Fruit fly (Drosophila melanogaster): ENCODE measurements around the gene Cox11.

Gene Cox11

DNA sequence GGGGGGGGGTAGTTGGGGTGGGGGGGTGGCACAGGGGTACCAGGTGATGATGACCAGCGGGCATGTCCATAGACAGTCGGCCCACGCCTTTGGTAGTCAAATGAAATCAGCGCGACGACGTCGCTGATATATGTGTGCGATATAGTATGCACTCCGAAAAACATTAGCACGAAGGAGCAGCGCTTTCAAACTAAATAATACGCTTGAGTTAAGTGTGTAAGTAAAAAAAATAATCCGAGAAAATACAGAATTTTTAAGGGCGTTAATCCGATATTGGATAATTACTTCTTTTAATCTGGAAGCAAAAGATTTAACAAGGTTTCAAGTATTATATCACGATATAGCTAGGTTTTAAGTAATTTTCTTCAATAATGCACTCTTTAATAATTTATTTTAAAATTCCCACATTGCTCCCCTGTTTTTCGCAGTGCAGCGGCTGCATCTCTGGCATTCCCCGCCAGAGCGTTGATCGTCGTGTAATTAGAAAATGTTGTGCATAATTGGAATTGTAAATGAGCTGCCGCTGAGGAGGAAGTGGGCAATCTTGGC is 31.9 kb upstream of the Cox11 start (continued):
- TF ChIP-seq Gug (GFP tag; IDR thresholded peaks at IDR 0.05) (peak; percentile 37; the same call in 1 of the 2 replicates), Eip93F (GFP tag; optimal IDR thresholded peaks at IDR 0.05) (no peak), ss (GFP tag; optimal IDR thresholded peaks at IDR 0.05) (no peak), Hr39 (GFP tag; optimal IDR thresholded peaks at IDR 0.05) (peak; percentile 15), Met (GFP tag; optimal IDR thresholded peaks at IDR 0.05) (peak; percentile 20), CG8319 (GFP tag; optimal IDR thresholded peaks at IDR 0.05) (no peak), CG31627 (GFP tag; optimal IDR thresholded peaks at IDR 0.05) (peak; percentile 10), net (GFP tag; optimal IDR thresholded peaks at IDR 0.05) (peak; percentile 21), Ets21C (GFP tag; optimal IDR thresholded peaks at IDR 0.05) (no peak), Ets96B (tag; optimal IDR thresholded peaks at IDR 0.05) (peak; percentile 5), CG9139 (GFP tag; optimal IDR thresholded peaks at IDR 0.05) (no peak), topi (GFP tag; optimal IDR thresholded peaks at IDR 0.05) (peak; percentile 24), CG10631 (GFP tag; optimal IDR thresholded peaks at IDR 0.05) (peak; percentile 47), CG6808 (GFP tag; optimal IDR thresholded peaks at IDR 0.05) (peak; percentile 22), CG8119 (GFP tag; IDR thresholded peaks at IDR 0.05) (peak; percentile 65; the same call in 2 of the 3 replicates), Smox (GFP tag; optimal IDR thresholded peaks at IDR 0.05) (no peak), cyc (GFP tag; optimal IDR thresholded peaks at IDR 0.05) (no peak)

DNA sequence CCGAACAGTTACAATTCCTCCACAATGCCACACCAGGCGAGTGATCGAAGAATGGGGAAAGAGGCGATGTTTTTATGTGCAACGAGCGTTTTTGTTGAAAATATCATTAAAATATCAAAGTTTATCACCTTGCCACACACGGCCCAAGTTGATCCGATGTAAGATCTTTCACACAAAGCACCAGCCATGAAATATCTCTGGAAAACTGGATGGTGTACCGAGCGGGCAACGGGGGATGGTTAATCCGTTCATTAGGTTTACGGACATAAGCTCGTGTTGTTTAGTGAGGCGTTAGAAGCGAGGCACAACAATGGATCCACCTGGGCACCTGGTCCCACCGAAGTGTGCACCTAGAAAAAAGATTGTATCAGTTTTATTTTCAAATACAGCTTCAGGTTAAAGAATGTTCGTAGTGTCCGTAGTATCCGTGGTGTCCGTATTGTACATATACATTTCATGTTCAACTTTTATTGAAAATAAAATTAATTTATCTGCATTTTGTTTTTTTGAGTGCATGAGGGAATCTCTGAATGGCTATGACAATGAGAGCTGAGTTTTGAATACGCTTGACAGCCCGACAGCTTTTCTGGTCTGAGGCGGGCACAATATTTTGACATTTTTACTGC is 30.2 kb upstream of the Cox11 start:
- peak; percentile 15 for TF ChIP-seq svp (GFP tag)
- TF ChIP-seq Smox (GFP tag; optimal IDR thresholded peaks at IDR 0.05): no peak
- no peak for TF ChIP-seq CG10669 (GFP tag; optimal IDR thresholded peaks at IDR 0.05)
- TF ChIP-seq Met (GFP tag; optimal IDR thresholded peaks at IDR 0.05): peak; percentile 7
- TF ChIP-seq achi (GFP tag; optimal IDR thresholded peaks at IDR 0.05): peak; percentile 17
- TF ChIP-seq CG6163 (GFP tag; IDR thresholded peaks at IDR 0.05): peak; percentile 36; the same call in 1 of the 3 replicates

DNA sequence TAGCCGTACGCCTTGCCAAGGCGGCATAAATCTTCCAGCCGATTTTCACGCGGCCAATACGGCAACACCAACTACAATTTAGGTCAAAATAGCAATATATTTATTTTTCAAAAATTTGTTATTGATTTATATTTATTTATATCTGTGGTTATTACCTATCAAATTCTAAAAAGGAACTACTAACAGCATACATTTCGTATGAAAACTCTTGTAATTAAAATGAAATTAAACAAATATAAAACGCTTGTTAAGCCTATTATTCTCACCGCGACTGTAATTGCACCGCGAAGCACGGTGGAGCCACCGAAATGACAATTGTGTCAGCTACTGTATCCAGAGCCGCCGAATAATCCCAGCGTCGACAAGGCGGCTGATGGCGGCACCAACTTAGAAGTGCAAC is 27.3 kb upstream of the Cox11 start:
- TF ChIP-seq CG8119 (GFP tag; IDR thresholded peaks at IDR 0.05) (peak; percentile 36; the same call in 1 of the 3 replicates), CG6854 (GFP tag; optimal IDR thresholded peaks at IDR 0.05) (no peak), dac (GFP tag; optimal IDR thresholded peaks at IDR 0.05) (no peak), CG32006 (GFP tag; optimal IDR thresholded peaks at IDR 0.05) (peak; percentile 23), Eip93F (GFP tag; optimal IDR thresholded peaks at IDR 0.05) (no peak), achi (GFP tag; optimal IDR thresholded peaks at IDR 0.05) (no peak), CG6792 (GFP tag; optimal IDR thresholded peaks at IDR 0.05) (no peak), Gug (GFP tag; IDR thresholded peaks at IDR 0.05) (no peak), spab (GFP tag; optimal IDR thresholded peaks at IDR 0.05) (no peak), CG4318 (GFP tag; optimal IDR thresholded peaks at IDR 0.05) (no peak), Eip78C (GFP tag) (peak; percentile 69), CG8632 (GFP tag; optimal IDR thresholded peaks at IDR 0.05) (no peak), CG6808 (GFP tag; optimal IDR thresholded peaks at IDR 0.05) (no peak), lz (GFP tag; optimal IDR thresholded peaks at IDR 0.05) (no peak), eg (GFP tag; IDR thresholded peaks at IDR 0.05) (0 out of 3 replicates have a peak, but pooled peaks have one; percentile 20), Met (GFP tag; optimal IDR thresholded peaks at IDR 0.05) (no peak), salr (GFP tag; optimal IDR thresholded peaks at IDR 0.05) (no peak), Sox15 (GFP tag; optimal IDR thresholded peaks at IDR 0.05) (no peak), topi (GFP tag; optimal IDR thresholded peaks at IDR 0.05) (no peak), Smox (GFP tag; optimal IDR thresholded peaks at IDR 0.05) (no peak), Ets96B (tag; optimal IDR thresholded peaks at IDR 0.05) (peak; percentile 24), CG15336 (GFP tag; IDR thresholded peaks at IDR 0.05) (0 out of 2 replicates have a peak, but pooled peaks have one; percentile 35), fd59A (GFP tag; optimal IDR thresholded peaks at IDR 0.05) (no peak)

DNA sequence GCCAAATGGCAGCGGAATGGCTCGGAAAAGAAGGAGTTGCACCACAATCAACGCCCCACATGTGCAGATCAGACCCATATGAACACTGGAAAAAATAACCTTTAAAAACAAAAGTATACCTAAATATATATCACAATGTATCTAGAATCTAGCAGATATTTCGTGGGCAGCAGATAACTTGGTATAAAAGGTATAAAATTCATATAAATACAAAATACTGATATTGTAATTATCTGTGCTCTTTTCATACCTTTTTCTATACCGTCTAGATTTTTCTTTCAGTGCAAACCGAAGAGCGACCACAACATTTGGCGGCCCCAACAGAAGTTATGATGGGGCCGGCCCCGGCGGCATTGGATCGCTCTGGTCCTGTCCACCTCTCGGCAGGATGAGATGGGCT is 25.4 kb upstream of the Cox11 start:
- peak; percentile 42 for TF ChIP-seq OdsH (GFP tag; optimal IDR thresholded peaks at IDR 0.05)
- TF ChIP-seq CG31627 (GFP tag; optimal IDR thresholded peaks at IDR 0.05): peak; percentile 54
- peak in 1 of 2 experiments; percentile 33 for TF ChIP-seq salr (GFP tag; optimal IDR thresholded peaks at IDR 0.05)
- no peak for TF ChIP-seq dac (GFP tag; optimal IDR thresholded peaks at IDR 0.05)
- TF ChIP-seq eg (GFP tag; IDR thresholded peaks at IDR 0.05): no peak
- peak; percentile 67 for TF ChIP-seq topi (GFP tag; optimal IDR thresholded peaks at IDR 0.05)
- TF ChIP-seq CG7368 (GFP tag; optimal IDR thresholded peaks at IDR 0.05): peak; percentile 10
- peak; percentile 63 for TF ChIP-seq dsx (GFP tag; optimal IDR thresholded peaks at IDR 0.05; ENCODE audit: poor library complexity, severe bottlenecking)
- TF ChIP-seq CG8632 (GFP tag; optimal IDR thresholded peaks at IDR 0.05): peak; percentile 56
- TF ChIP-seq CG6792 (GFP tag; optimal IDR thresholded peaks at IDR 0.05): peak; percentile 57
- peak; percentile 84 for TF ChIP-seq esn (GFP tag; optimal IDR thresholded peaks at IDR 0.05)
- TF ChIP-seq CG8119 (GFP tag; IDR thresholded peaks at IDR 0.05): 0 out of 3 replicates have a peak, but pooled peaks have one; percentile 28
- TF ChIP-seq lz (GFP tag; optimal IDR thresholded peaks at IDR 0.05): peak; percentile 76
- peak; percentile 61 for TF ChIP-seq cyc (GFP tag; optimal IDR thresholded peaks at IDR 0.05)
- TF ChIP-seq CG11902 (GFP tag; optimal IDR thresholded peaks at IDR 0.05): no peak
- TF ChIP-seq vri (GFP tag; optimal IDR thresholded peaks at IDR 0.05): peak; percentile 70
- TF ChIP-seq fd85E (GFP tag; optimal IDR thresholded peaks at IDR 0.05): no peak
- peak; percentile 48 for TF ChIP-seq Blimp-1 (GFP tag; optimal IDR thresholded peaks at IDR 0.05)
